Worm (Caenorhabditis elegans): ENCODE results near the gene daf-14.

The daf-14 gene

DNA sequence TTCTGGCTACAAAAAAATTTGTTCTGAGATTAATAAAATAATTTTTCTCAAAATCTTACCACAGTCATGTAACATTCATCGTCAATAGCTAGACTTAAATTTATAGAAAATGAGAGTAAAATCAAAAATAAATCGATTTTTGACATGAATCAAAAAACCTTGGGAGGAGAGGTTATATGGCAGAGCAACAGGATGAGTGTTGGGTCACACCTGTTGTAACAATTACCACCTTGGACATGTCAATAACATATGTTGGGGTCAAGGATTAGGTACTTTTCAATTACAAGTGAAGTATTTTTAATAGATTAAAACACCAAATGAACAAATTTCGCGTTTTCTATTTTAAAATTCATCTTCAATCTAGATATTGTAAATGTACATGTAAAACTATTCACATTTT is 8.8 kb upstream of the daf-14 start, which contains the start of gene lipl-7:
TSS of gene lipl-7 (minus strand) at position 165 of the 400 bp plus-strand sequence.
- TF ChIP-seq attf-3 (GFP tag; conservative IDR thresholded peaks at IDR 0.05) (no peak), Y53G8AR.9 (GFP tag; conservative IDR thresholded peaks at IDR 0.05) (no peak), F22D6.2 (tag; optimal IDR thresholded peaks at IDR 0.05) (no peak), rpc-1 (optimal IDR thresholded peaks at IDR 0.05) (no peak), rpc-1 (tag; optimal IDR thresholded peaks at IDR 0.05) (no peak), C06A6.2 (GFP tag; conservative IDR thresholded peaks at IDR 0.05) (no peak), Y79H2A.3 (GFP tag; conservative IDR thresholded peaks at IDR 0.05) (no peak), ceh-79 (tag; optimal IDR thresholded peaks at IDR 0.05) (no peak), bed-2 (GFP tag; IDR thresholded peaks at IDR 0.05) (no peak), lsy-27 (tag; optimal IDR thresholded peaks at IDR 0.05; ENCODE audit: borderline replicate concordance, insufficient read depth) (no peak), K12H6.12 (tag; optimal IDR thresholded peaks at IDR 0.05) (no peak), egrh-3 (GFP tag; IDR thresholded peaks at IDR 0.05) (no peak), F39B2.1 (GFP tag; IDR thresholded peaks at IDR 0.05) (no peak), egl-18 (GFP tag; IDR thresholded peaks at IDR 0.05) (no peak), aptf-3 (GFP tag; IDR thresholded peaks at IDR 0.05) (no peak), ets-4 (GFP tag; optimal IDR thresholded peaks at IDR 0.05) (no peak), pha-4 (tag; optimal IDR thresholded peaks at IDR 0.05) (no peak), ekl-4 (GFP tag; IDR thresholded peaks at IDR 0.05) (no peak), efl-1 (GFP tag; optimal IDR thresholded peaks at IDR 0.05) (no peak), hmg-20 (GFP tag; IDR thresholded peaks at IDR 0.05) (no peak), chd-7 (tag; optimal IDR thresholded peaks at IDR 0.05) (no peak)

DNA sequence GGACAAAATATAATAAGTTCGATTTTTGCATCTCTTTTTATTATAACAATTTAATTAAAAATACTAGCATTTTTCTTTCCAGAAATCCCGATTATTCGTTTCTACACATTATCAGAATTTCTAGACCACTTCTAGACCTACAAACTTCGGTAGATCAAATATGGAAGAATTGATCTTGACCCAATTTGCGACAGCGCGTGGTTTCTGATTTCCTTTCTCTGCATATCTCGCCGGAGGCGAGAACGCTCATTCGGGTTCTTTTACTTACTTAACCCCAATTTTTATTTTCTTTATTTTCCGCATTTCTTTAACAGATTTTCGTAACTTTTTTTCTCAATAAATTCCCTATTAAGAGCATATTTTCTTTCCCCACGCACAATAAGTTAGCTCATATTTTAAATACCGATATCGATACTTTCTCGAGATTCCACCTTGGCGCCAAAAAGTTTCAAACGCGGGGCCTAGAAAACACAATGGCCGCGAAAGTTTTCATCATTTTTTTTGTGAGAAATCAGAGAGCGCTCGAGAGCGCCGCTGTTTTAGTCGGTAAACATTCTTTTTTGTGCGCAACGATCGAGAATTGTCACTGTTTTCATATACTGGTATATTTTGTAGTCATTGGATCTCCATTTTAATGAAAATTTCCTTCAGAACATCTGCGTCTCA is 7.8 kb upstream of the daf-14 start:
- no peak for TF ChIP-seq hlh-26 (GFP tag; conservative IDR thresholded peaks at IDR 0.05)
- no peak for TF ChIP-seq F49E8.2 (tag; optimal IDR thresholded peaks at IDR 0.05; ENCODE audit: insufficient read depth)
- no peak for TF ChIP-seq nfyb-1 (GFP tag; IDR thresholded peaks at IDR 0.05)
- no peak for TF ChIP-seq fkh-3 (tag; optimal IDR thresholded peaks at IDR 0.05)
- TF ChIP-seq C17E4.6 (GFP tag; IDR thresholded peaks at IDR 0.05): no peak
- peak; percentile 62; the same call in 1 of the 2 replicates for TF ChIP-seq dox-1 (GFP tag; IDR thresholded peaks at IDR 0.05)
- TF ChIP-seq snpc-1.1 (tag; optimal IDR thresholded peaks at IDR 0.05; ENCODE audit: insufficient read depth): no peak
- peak; percentile 42; the same call in 1 of the 2 replicates for TF ChIP-seq ceh-91 (GFP tag; IDR thresholded peaks at IDR 0.05)
- TF ChIP-seq tbx-9 (tag; optimal IDR thresholded peaks at IDR 0.05; ENCODE audit: borderline replicate concordance): no peak
- TF ChIP-seq mes-4 (tag; optimal IDR thresholded peaks at IDR 0.05): no peak
- TF ChIP-seq ztf-6 (GFP tag; IDR thresholded peaks at IDR 0.05): no peak
- TF ChIP-seq ZK185.1 (tag; optimal IDR thresholded peaks at IDR 0.05; ENCODE audit: poor library complexity, severe bottlenecking): peak; percentile 24
- TF ChIP-seq D2030.7 (GFP tag; IDR thresholded peaks at IDR 0.05): peak; percentile 44
- peak; percentile 81 for TF ChIP-seq efl-1 (GFP tag; optimal IDR thresholded peaks at IDR 0.05)
- TF ChIP-seq hsf-1 (GFP tag; IDR thresholded peaks at IDR 0.05): 0 out of 2 replicates have a peak, but pooled peaks have one; percentile 48
- TF ChIP-seq tbp1 (GFP tag; optimal IDR thresholded peaks at IDR 0.05): no peak
- peak; percentile 82 for TF ChIP-seq madf-8 (GFP tag; conservative IDR thresholded peaks at IDR 0.05)
- TF ChIP-seq unc-130 (GFP tag; optimal IDR thresholded peaks at IDR 0.05): peak; percentile 1
- TF ChIP-seq lin-35 (GFP tag; optimal IDR thresholded peaks at IDR 0.05): peak in 1 of 3 experiments; percentile 59
- peak; percentile 20; the same call in 1 of the 2 replicates for TF ChIP-seq pbrm-1 (GFP tag; IDR thresholded peaks at IDR 0.05)
- TF ChIP-seq lsl-1 (GFP tag; optimal IDR thresholded peaks at IDR 0.05): peak; percentile 20
- TF ChIP-seq lin-54 (GFP tag; optimal IDR thresholded peaks at IDR 0.05): peak; percentile 48
- TF ChIP-seq madf-6 (GFP tag; IDR thresholded peaks at IDR 0.05): peak; percentile 91
- peak; percentile 56 for TF ChIP-seq dpl-1 (GFP tag; optimal IDR thresholded peaks at IDR 0.05)
- no peak for TF ChIP-seq ceh-27 (GFP tag; optimal IDR thresholded peaks at IDR 0.05)
- TF ChIP-seq xnd-1 (tag; optimal IDR thresholded peaks at IDR 0.05): peak; percentile 64

Data from whole organism, young adult.